Worm (Caenorhabditis elegans): ENCODE measurements around the gene nop-1.

nop-1 gene

ce11 chrIII:5943368-5944180 lies 14.9 kb upstream of the nop-1 start:
- TF ChIP-seq ceh-58 (GFP tag; IDR thresholded peaks at IDR 0.05) (peak; percentile 81; the same call in 1 of the 2 replicates), ztf-18 (tag; optimal IDR thresholded peaks at IDR 0.05) (peak; percentile 11), snpc-4 (GFP tag; optimal IDR thresholded peaks at IDR 0.05) (no peak), snpc-4 (tag; optimal IDR thresholded peaks at IDR 0.05) (peak in 2 of 4 experiments; percentile 49 to 62), dpff-1 (tag; optimal IDR thresholded peaks at IDR 0.05) (no peak), ztf-28 (GFP tag; IDR thresholded peaks at IDR 0.05) (no peak), tlf-1 (GFP tag; optimal IDR thresholded peaks at IDR 0.05) (peak; percentile 84), hmg-1.2 (GFP tag; IDR thresholded peaks at IDR 0.05) (peak; percentile 60), F39B2.1 (GFP tag; IDR thresholded peaks at IDR 0.05) (0 out of 2 replicates have a peak, but pooled peaks have one; percentile 4), ets-4 (GFP tag; optimal IDR thresholded peaks at IDR 0.05) (peak; percentile 5), madf-10 (tag; optimal IDR thresholded peaks at IDR 0.05) (peak; percentile 82), B0261.1 (tag; optimal IDR thresholded peaks at IDR 0.05) (no peak), let-526 (GFP tag; IDR thresholded peaks at IDR 0.05) (no peak), F33H1.4 (GFP tag; IDR thresholded peaks at IDR 0.05) (peak; percentile 30; the same call in 1 of the 2 replicates), bed-1 (GFP tag; IDR thresholded peaks at IDR 0.05) (no peak), lir-1 (GFP tag; conservative IDR thresholded peaks at IDR 0.05) (no peak), lsl-1 (GFP tag; optimal IDR thresholded peaks at IDR 0.05) (peak; percentile 27), pha-4 (tag; optimal IDR thresholded peaks at IDR 0.05) (peak; percentile 60), snpc-1.3 (tag; optimal IDR thresholded peaks at IDR 0.05; ENCODE audit: insufficient read depth) (no peak), F10E7.11 (tag; optimal IDR thresholded peaks at IDR 0.05) (no peak), attf-3 (GFP tag; conservative IDR thresholded peaks at IDR 0.05) (peak; percentile 40; the same call in 1 of the 2 replicates), bed-2 (GFP tag; IDR thresholded peaks at IDR 0.05) (0 out of 2 replicates have a peak, but pooled peaks have one; percentile 9), fkh-3 (tag; optimal IDR thresholded peaks at IDR 0.05) (peak; percentile 3), T07F8.4 (tag; optimal IDR thresholded peaks at IDR 0.05) (peak; percentile 51), lin-40 (tag; optimal IDR thresholded peaks at IDR 0.05) (peak; percentile 68), sptf-2 (GFP tag; optimal IDR thresholded peaks at IDR 0.05) (no peak), cebp-1 (GFP tag; IDR thresholded peaks at IDR 0.05) (no peak; the same call in 1 of the 2 replicates), cebp-1 (tag; optimal IDR thresholded peaks at IDR 0.05) (peak; percentile 86), attf-5 (GFP tag; optimal IDR thresholded peaks at IDR 0.05) (peak; percentile 39), ztf-3 (GFP tag; optimal IDR thresholded peaks at IDR 0.05) (peak; percentile 21), aptf-3 (GFP tag; IDR thresholded peaks at IDR 0.05) (no peak), tbx-9 (tag; optimal IDR thresholded peaks at IDR 0.05; ENCODE audit: borderline replicate concordance) (no peak), nfya-1 (tag; optimal IDR thresholded peaks at IDR 0.05; ENCODE audit: borderline replicate concordance, insufficient read depth) (no peak), T26A5.8 (tag; optimal IDR thresholded peaks at IDR 0.05) (peak; percentile 56), hsf-1 (GFP tag; IDR thresholded peaks at IDR 0.05) (peak; percentile 77), snpc-3.4 (tag; optimal IDR thresholded peaks at IDR 0.05) (peak; percentile 72), mes-4 (tag; optimal IDR thresholded peaks at IDR 0.05) (no peak), egl-44 (GFP tag; IDR thresholded peaks at IDR 0.05) (peak; percentile 66), hrde-1 (tag; optimal IDR thresholded peaks at IDR 0.05; ENCODE audit: borderline replicate concordance) (peak; percentile 89), ceh-79 (tag; optimal IDR thresholded peaks at IDR 0.05) (no peak), lag-1 (GFP tag; IDR thresholded peaks at IDR 0.05) (no peak), K11D2.4 (GFP tag; IDR thresholded peaks at IDR 0.05) (peak; percentile 67; the same call in 1 of the 2 replicates), B0336.3 (GFP tag; IDR thresholded peaks at IDR 0.05) (peak; percentile 93), let-607 (tag; optimal IDR thresholded peaks at IDR 0.05) (peak; percentile 31 to 35), D2030.7 (GFP tag; IDR thresholded peaks at IDR 0.05) (0 out of 2 replicates have a peak, but pooled peaks have one; percentile 14), Y95B8A.8 (GFP tag; IDR thresholded peaks at IDR 0.05) (peak; percentile 89)

Data from whole organism, young adult.